Worm (Caenorhabditis elegans) whole organism, L2 larva: ENCODE measurements around the gene unc-70.

ENCODE experiments used
- C34F6.9 ChIP-seq: fragments of 150-350 bp; optimal IDR thresholded peaks from 2 replicates; lab custom pipeline; 2014; ENCODE audit warnings: missing biosample characterization, missing genetic modification characterization
- F13H6.1 ChIP-seq: sonication (generic microtip); optimal IDR thresholded peaks from 2 replicates; lab custom pipeline; 2016; ENCODE audit warnings: missing genetic modification characterization, missing compliant biosample characterization
- Y55F3AM.14 ChIP-seq: fragments of 200-800 bp; sonication (Bioruptor generic); optimal IDR thresholded peaks from 2 replicates; lab custom pipeline; 2018; ENCODE audit warnings: mild to moderate bottlenecking, missing genetic modification characterization, missing compliant biosample characterization
- ama-1 ChIP-seq: fragments of 150-350 bp; optimal IDR thresholded peaks from 2 replicates; lab custom pipeline; 2018; ENCODE audit warnings: inconsistent platforms
- blmp-1 ChIP-seq: sonication (generic microtip); optimal IDR thresholded peaks from 2 replicates; lab custom pipeline; 2017; ENCODE audit warnings: missing genetic modification characterization, mild to moderate bottlenecking, missing compliant biosample characterization, antibody characterized with exemption, moderate library complexity; ENCODE audit not compliant: insufficient read depth
- ceh-82 ChIP-seq: fragments of 150-350 bp; optimal IDR thresholded peaks from 2 replicates; lab custom pipeline; 2014; ENCODE audit warnings: missing biosample characterization, missing genetic modification characterization
- crh-2 ChIP-seq: sonication (generic microtip); optimal IDR thresholded peaks from 2 replicates; lab custom pipeline; 2017; ENCODE audit warnings: missing biosample characterization, missing genetic modification characterization
- elt-3 ChIP-seq: sonication (generic microtip); optimal IDR thresholded peaks from 2 replicates; lab custom pipeline; 2017; ENCODE audit warnings: missing biosample characterization, missing genetic modification characterization
- lin-11 ChIP-seq: fragments of 150-350 bp; sonication (generic microtip); optimal IDR thresholded peaks from 2 replicates; lab custom pipeline; 2014; ENCODE audit warnings: missing biosample characterization, missing genetic modification characterization, inconsistent platforms, mixed read lengths
- lsy-2 ChIP-seq, 2 experiments: fragments of 150-350 bp in 1 of 2; sonication (generic microtip) in 1 of 2; optimal IDR thresholded peaks; 2 replicates each; lab custom pipeline; 2014 to 2017; ENCODE audit warnings: missing biosample characterization in 2 of 2, missing genetic modification characterization in 2 of 2
- mab-5 ChIP-seq: fragments of 150-350 bp; optimal IDR thresholded peaks from 2 replicates; lab custom pipeline; 2014; ENCODE audit warnings: missing biosample characterization, missing genetic modification characterization
- mbf-1 ChIP-seq: sonication (generic microtip); optimal IDR thresholded peaks from 2 replicates; lab custom pipeline; 2017; ENCODE audit warnings: missing biosample characterization, missing genetic modification characterization
- nhr-129 ChIP-seq: fragments of 150-350 bp; optimal IDR thresholded peaks from 2 replicates; lab custom pipeline; 2014; ENCODE audit warnings: missing biosample characterization, missing genetic modification characterization
- nhr-237 ChIP-seq: fragments of 150-350 bp; optimal IDR thresholded peaks from 2 replicates; lab custom pipeline; 2014; ENCODE audit warnings: missing biosample characterization, missing genetic modification characterization
- nhr-25 ChIP-seq: fragments of 150-350 bp; sonication (generic microtip); optimal IDR thresholded peaks from 3 replicates; lab custom pipeline; 2014; ENCODE audit warnings: missing biosample characterization, missing genetic modification characterization
- nhr-77 ChIP-seq: fragments of 150-350 bp; optimal IDR thresholded peaks from 2 replicates; lab custom pipeline; 2014; ENCODE audit warnings: missing biosample characterization, missing genetic modification characterization
- sem-4 ChIP-seq: fragments of 150-350 bp; optimal IDR thresholded peaks from 2 replicates; lab custom pipeline; 2014; ENCODE audit warnings: missing biosample characterization, missing genetic modification reagents, missing genetic modification characterization
- skn-1 ChIP-seq: sonication (generic microtip); optimal IDR thresholded peaks from 2 replicates; lab custom pipeline; 2017; ENCODE audit warnings: missing biosample characterization, missing genetic modification characterization
- sma-9 ChIP-seq, 2 experiments: fragments of 150-350 bp in 1 of 2; sonication (generic microtip) in 1 of 2; optimal IDR thresholded peaks; 2 replicates each; lab custom pipeline; 2014 to 2016; ENCODE audit warnings: missing genetic modification characterization in 2 of 2, mild to moderate bottlenecking in 1 of 2, missing biosample characterization in 1 of 2, missing compliant biosample characterization in 1 of 2, missing genetic modification reagents in 1 of 2, moderate library complexity in 1 of 2
- unc-55 ChIP-seq: fragments of 150-350 bp; sonication (generic microtip); optimal IDR thresholded peaks from 3 replicates; lab custom pipeline; 2014; ENCODE audit warnings: missing biosample characterization, missing genetic modification reagents, missing genetic modification characterization
- ztf-1 ChIP-seq: fragments of 200-800 bp; sonication (Bioruptor generic); conservative IDR thresholded peaks from 2 replicates; pipeline ENCODE4 v1.3.6; 2022; ENCODE audit warnings: missing genetic modification characterization, missing compliant biosample characterization
- ztf-11 ChIP-seq: sonication (generic microtip); optimal IDR thresholded peaks from 2 replicates; lab custom pipeline; 2017; ENCODE audit warnings: missing biosample characterization, missing genetic modification characterization
- ztf-4 ChIP-seq: fragments of 150-350 bp; optimal IDR thresholded peaks from 2 replicates; lab custom pipeline; 2014; ENCODE audit warnings: missing biosample characterization, missing genetic modification characterization

Gene unc-70

DNA sequence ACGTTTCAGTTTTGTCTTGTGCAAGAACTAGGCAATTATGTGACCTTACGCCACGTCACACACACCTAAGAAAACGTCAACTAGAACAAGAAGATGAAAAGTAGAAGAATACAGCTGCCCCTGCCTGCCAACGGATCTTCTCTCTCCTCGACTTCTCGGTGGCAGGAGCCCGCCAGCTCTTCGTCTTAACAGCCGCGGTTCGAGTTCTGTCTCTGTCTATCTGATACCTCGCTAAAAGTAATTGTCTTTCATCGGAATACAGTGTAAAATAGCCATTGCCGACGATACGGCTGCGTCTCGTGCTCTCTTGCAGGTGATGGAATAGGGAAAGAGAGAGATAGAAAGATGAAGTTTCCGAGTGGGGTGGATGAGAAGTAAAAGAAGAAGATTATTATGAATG is 49.1 kb downstream of the unc-70 start:
- TF ChIP-seq Y55F3AM.14 (GFP tag; lab: Kevin White, UChicago): no peak
- peak; percentile 44 for TF ChIP-seq F13H6.1 (tag; lab: Kevin White, UChicago)
- TF ChIP-seq sma-9 (GFP tag; optimal IDR thresholded peaks at IDR 0.05; lab: Kevin White, UChicago): peak; percentile 36
- no peak for TF ChIP-seq sma-9 (tag; optimal IDR thresholded peaks at IDR 0.05; lab: Kevin White, UChicago)
- no peak for TF ChIP-seq ama-1
- TF ChIP-seq ztf-1: no peak
- no peak for TF ChIP-seq ceh-82 (tag; lab: Kevin White, UChicago)
- no peak for TF ChIP-seq lsy-2 (tag; optimal IDR thresholded peaks at IDR 0.05; lab: Kevin White, UChicago)
- TF ChIP-seq ztf-4 (tag; lab: Kevin White, UChicago): no peak
- TF ChIP-seq nhr-129 (tag; lab: Kevin White, UChicago): peak; percentile 7

ce11 chrV:6934212-6934611 is 53.1 kb downstream of the unc-70 start, which contains the start of gene lipl-6:
lipl-6 (minus strand) TSS chrV:6934312.
- TF ChIP-seq nhr-25 (tag; lab: Kevin White, UChicago) (no peak), mbf-1 (no peak), elt-3 (no peak), sem-4 (tag; lab: Kevin White, UChicago) (no peak), skn-1 (tag; lab: Kevin White, UChicago) (no peak), nhr-129 (tag; lab: Kevin White, UChicago) (no peak), ztf-4 (tag; lab: Kevin White, UChicago) (no peak), Y55F3AM.14 (GFP tag; lab: Kevin White, UChicago) (no peak), ztf-11 (tag; lab: Kevin White, UChicago) (no peak), nhr-237 (tag; lab: Kevin White, UChicago) (no peak), crh-2 (tag; lab: Kevin White, UChicago) (no peak), lin-11 (tag; lab: Kevin White, UChicago) (no peak), sma-9 (GFP tag; optimal IDR thresholded peaks at IDR 0.05; lab: Kevin White, UChicago) (no peak), sma-9 (tag; optimal IDR thresholded peaks at IDR 0.05; lab: Kevin White, UChicago) (no peak), nhr-77 (tag; lab: Kevin White, UChicago) (no peak), C34F6.9 (tag; lab: Kevin White, UChicago) (no peak), mab-5 (no peak), ama-1 (no peak), blmp-1 (tag; lab: Kevin White, UChicago) (no peak)

ce11 chrV:6935878-6936277 is 54.7 kb downstream of the unc-70 start, which contains the start of gene Y57E12B.10:
Y57E12B.10 (minus strand) TSS chrV:6935978.
- TF ChIP-seq ama-1: no peak
- TF ChIP-seq unc-55 (GFP tag; lab: Kevin White, UChicago): no peak
